Fruit fly (Drosophila melanogaster) whole organism, prepupa: ENCODE data around the gene Tango6.

ENCODE experiments used
- Blimp-1 ChIP-seq: fragments of 200-800 bp; sonication (Bioruptor generic); optimal IDR thresholded peaks from 3 replicates; lab custom pipeline; 2017; ENCODE audit warnings: missing biosample characterization, missing genetic modification characterization, mild to moderate bottlenecking, moderate library complexity, missing genetic modification reagents
- CG31627 ChIP-seq: fragments of 200-800 bp; sonication (Bioruptor generic); optimal IDR thresholded peaks from 3 replicates; lab custom pipeline; 2016; ENCODE audit warnings: missing biosample characterization, missing genetic modification characterization
- CG8319 ChIP-seq: fragments of 200-800 bp; sonication (Bioruptor generic); optimal IDR thresholded peaks from 3 replicates; lab custom pipeline; 2016; ENCODE audit warnings: missing biosample characterization, missing genetic modification characterization
- cyc ChIP-seq: fragments of 200-800 bp; sonication (Bioruptor generic); optimal IDR thresholded peaks from 3 replicates; lab custom pipeline; 2016; ENCODE audit warnings: missing biosample characterization, missing genetic modification characterization
- dac ChIP-seq: fragments of 200-800 bp; sonication (Bioruptor generic); optimal IDR thresholded peaks from 2 replicates; lab custom pipeline; 2017; ENCODE audit warnings: missing biosample characterization, mild to moderate bottlenecking, missing genetic modification characterization
- svp ChIP-seq: fragments of 200-800 bp; sonication (Bioruptor generic); peaks from one replicate; lab custom pipeline; 2016; ENCODE audit warnings: missing biosample characterization, missing genetic modification characterization

- no peak for TF ChIP-seq cyc
- no peak for TF ChIP-seq Blimp-1 (GFP tag; lab: Kevin White, UChicago)
- no peak for TF ChIP-seq svp
- TF ChIP-seq CG31627 (GFP tag; lab: Kevin White, UChicago): no peak
- no peak for TF ChIP-seq dac (GFP tag; lab: Kevin White, UChicago)
- no peak for TF ChIP-seq CG8319 (GFP tag; lab: Kevin White, UChicago)
Observed at dm6 chr2L:18981484-18981883, 12.7 kb downstream of the Tango6 start.
